Fruit fly (Drosophila melanogaster) whole organism, wandering third instar larva: ENCODE data around the gene CG6693.

ENCODE experiments used
- Abd-B ChIP-seq: fragments of >200 bp; optimal IDR thresholded peaks from 2 replicates; lab custom pipeline; 2017; ENCODE audit warnings: missing biosample characterization, missing genetic modification characterization
- CG32264 ChIP-seq: fragments of 200-800 bp; sonication (Bioruptor generic); optimal IDR thresholded peaks from 2 replicates; lab custom pipeline; 2016; ENCODE audit warnings: missing biosample characterization, missing genetic modification characterization
- CG9705 ChIP-seq: fragments of 200-800 bp; sonication (Bioruptor generic); optimal IDR thresholded peaks from 2 replicates; lab custom pipeline; 2018; ENCODE audit warnings: missing biosample characterization, mild to moderate bottlenecking, missing genetic modification characterization
- CrebA ChIP-seq: fragments of 200-800 bp; sonication (Bioruptor generic); optimal IDR thresholded peaks from 2 replicates; lab custom pipeline; 2016; ENCODE audit warnings: missing biosample characterization, mild to moderate bottlenecking, missing genetic modification characterization, borderline replicate concordance
- Dfd ChIP-seq: fragments of >200 bp; optimal IDR thresholded peaks from 2 replicates; lab custom pipeline; 2017; ENCODE audit warnings: missing biosample characterization, missing genetic modification characterization
- Dif ChIP-seq: fragments of 200-275, 200-300 bp; sonication (Bioruptor generic); optimal IDR thresholded peaks from 2 replicates; lab custom pipeline; 2018; ENCODE audit warnings: missing biosample characterization, missing genetic modification characterization; ENCODE audit not compliant: partially characterized antibody
- GATAd ChIP-seq: sonication (Bioruptor generic); optimal IDR thresholded peaks from 2 replicates; lab custom pipeline; 2016; ENCODE audit warnings: missing biosample characterization, missing genetic modification characterization
- HLH106 ChIP-seq: fragments of 200-800 bp; optimal IDR thresholded peaks from 3 replicates; lab custom pipeline; 2019; ENCODE audit warnings: missing biosample characterization, mild to moderate bottlenecking, missing genetic modification characterization, moderate library complexity
- Hnf4 ChIP-seq: fragments of 200-800 bp; sonication (Bioruptor generic); optimal IDR thresholded peaks from 2 replicates; lab custom pipeline; 2016; ENCODE audit warnings: missing biosample characterization, mild to moderate bottlenecking, missing genetic modification characterization
- Hr78 ChIP-seq: fragments of >200 bp; optimal IDR thresholded peaks from 2 replicates; lab custom pipeline; 2017; ENCODE audit warnings: missing biosample characterization, missing genetic modification characterization
- Hr83 ChIP-seq: fragments of 200-300 bp; sonication (Bioruptor generic); optimal IDR thresholded peaks from 2 replicates; lab custom pipeline; 2016; ENCODE audit warnings: missing biosample characterization, mild to moderate bottlenecking, missing genetic modification characterization, moderate library complexity; ENCODE audit not compliant: poor library complexity, severe bottlenecking
- Jra ChIP-seq: sonication (Bioruptor generic); optimal IDR thresholded peaks from 2 replicates; lab custom pipeline; 2016; ENCODE audit warnings: missing biosample characterization, missing genetic modification characterization
- Mio ChIP-seq: sonication (Bioruptor generic); optimal IDR thresholded peaks from 2 replicates; lab custom pipeline; 2016; ENCODE audit warnings: missing biosample characterization, missing genetic modification characterization
- Myc ChIP-seq: fragments of >200 bp; optimal IDR thresholded peaks from 2 replicates; lab custom pipeline; 2017
- N ChIP-seq: fragments of >200 bp; optimal IDR thresholded peaks from 2 replicates; lab custom pipeline; 2018; ENCODE audit warnings: missing biosample characterization, missing external identifiers, missing genetic modification characterization
- OdsH ChIP-seq: fragments of 200-800 bp; sonication (Bioruptor generic); optimal IDR thresholded peaks from 2 replicates; lab custom pipeline; 2016; ENCODE audit warnings: missing biosample characterization, mild to moderate bottlenecking, missing genetic modification characterization
- Rel ChIP-seq, 2 experiments: fragments of 200-800 bp; sonication (Bioruptor generic) in 1 of 2; optimal IDR thresholded peaks; 2 replicates in 1 of 2; 3 replicates in 1 of 2; lab custom pipeline; 2016 to 2019; ENCODE audit warnings: mild to moderate bottlenecking in 2 of 2, missing biosample characterization in 2 of 2, missing genetic modification characterization in 2 of 2, moderate library complexity in 1 of 2
- Sp1 ChIP-seq: fragments of 200-800 bp; sonication (Bioruptor generic); optimal IDR thresholded peaks from 3 replicates; lab custom pipeline; 2019; ENCODE audit warnings: missing biosample characterization, mild to moderate bottlenecking, missing genetic modification characterization, moderate library complexity
- Vsx2 ChIP-seq: fragments of 200-300, 225-300 bp; sonication (Bioruptor generic); optimal IDR thresholded peaks from 2 replicates; lab custom pipeline; 2018; ENCODE audit warnings: missing biosample characterization, missing genetic modification characterization; ENCODE audit not compliant: partially characterized antibody
- br ChIP-seq: fragments of 200-800 bp; sonication (Bioruptor generic); optimal IDR thresholded peaks from 2 replicates; lab custom pipeline; 2016; ENCODE audit warnings: missing biosample characterization, missing genetic modification characterization
- brk ChIP-seq: fragments of 200-800 bp; sonication (Bioruptor generic); optimal IDR thresholded peaks from 2 replicates; lab custom pipeline; 2016; ENCODE audit warnings: missing biosample characterization, mild to moderate bottlenecking, missing genetic modification characterization
- dl ChIP-seq, 2 experiments: fragments of 175-275, 200-275 bp in 1 of 2; fragments of 200-275 bp in 1 of 2; sonication (Bioruptor generic); optimal IDR thresholded peaks; lab custom pipeline; 2018; ENCODE audit warnings: mild to moderate bottlenecking in 2 of 2, missing biosample characterization in 2 of 2, missing genetic modification characterization in 2 of 2, moderate library complexity in 2 of 2; ENCODE audit not compliant: partially characterized antibody in 2 of 2, insufficient read depth in 1 of 2
- dmrt93B ChIP-seq: fragments of 200-800 bp; sonication (Bioruptor generic); optimal IDR thresholded peaks from 2 replicates; lab custom pipeline; 2018; ENCODE audit warnings: missing biosample characterization, mild to moderate bottlenecking, missing genetic modification characterization
- dsf ChIP-seq: sonication (Bioruptor generic); optimal IDR thresholded peaks from 2 replicates; lab custom pipeline; 2016; ENCODE audit warnings: missing biosample characterization, missing genetic modification characterization, borderline replicate concordance
- ey ChIP-seq: fragments of 200-800 bp; sonication (Bioruptor generic); optimal IDR thresholded peaks from 2 replicates; lab custom pipeline; 2016; ENCODE audit warnings: missing biosample characterization, missing genetic modification characterization
- foxo ChIP-seq, 2 experiments: fragments of 200-800 bp; sonication (Bioruptor generic); optimal IDR thresholded peaks; 2 replicates in 1 of 2; 3 replicates in 1 of 2; lab custom pipeline; 2016 to 2017; ENCODE audit warnings: missing biosample characterization in 2 of 2, missing genetic modification characterization in 2 of 2
- fru ChIP-seq: fragments of 200-800 bp; sonication (Bioruptor generic); optimal IDR thresholded peaks from 3 replicates; lab custom pipeline; 2016; ENCODE audit warnings: missing biosample characterization, mild to moderate bottlenecking, missing genetic modification characterization
- h ChIP-seq: fragments of 200-800 bp; sonication (Bioruptor generic); optimal IDR thresholded peaks from 3 replicates; lab custom pipeline; 2016; ENCODE audit warnings: missing biosample characterization, mild to moderate bottlenecking, missing genetic modification characterization
- jim ChIP-seq: fragments of 175-275, 200-325 bp; sonication (Bioruptor generic); optimal IDR thresholded peaks from 2 replicates; lab custom pipeline; 2016; ENCODE audit warnings: missing biosample characterization, mild to moderate bottlenecking, missing genetic modification characterization
- lola ChIP-seq: fragments of >200 bp; optimal IDR thresholded peaks from 2 replicates; lab custom pipeline; 2017; ENCODE audit warnings: missing biosample characterization, missing genetic modification characterization
- pan ChIP-seq: fragments of >200 bp; optimal IDR thresholded peaks from 2 replicates; lab custom pipeline; 2017
- psq ChIP-seq: fragments of 200-800 bp; sonication (Bioruptor generic); optimal IDR thresholded peaks from 3 replicates; lab custom pipeline; 2017; ENCODE audit warnings: missing biosample characterization, mild to moderate bottlenecking, missing genetic modification characterization, moderate library complexity
- rgr ChIP-seq: fragments of 200-800 bp; sonication (Bioruptor generic); optimal IDR thresholded peaks from 3 replicates; lab custom pipeline; 2016; ENCODE audit warnings: missing biosample characterization, mild to moderate bottlenecking, missing genetic modification characterization
- sage ChIP-seq: fragments of 200-800 bp; sonication (Bioruptor generic); optimal IDR thresholded peaks from 2 replicates; lab custom pipeline; 2016; ENCODE audit warnings: missing biosample characterization, mild to moderate bottlenecking, missing genetic modification characterization
- sv ChIP-seq: fragments of 200-800 bp; sonication (Bioruptor generic); optimal IDR thresholded peaks from 3 replicates; lab custom pipeline; 2016; ENCODE audit warnings: missing biosample characterization, missing genetic modification characterization
- tai ChIP-seq: sonication (Bioruptor generic); optimal IDR thresholded peaks from 2 replicates; lab custom pipeline; 2016; ENCODE audit warnings: missing biosample characterization, missing genetic modification characterization
- usp ChIP-seq: fragments of >200 bp; optimal IDR thresholded peaks from 2 replicates; lab custom pipeline; 2017; ENCODE audit warnings: missing biosample characterization, missing genetic modification characterization
- woc ChIP-seq: sonication (Bioruptor generic); optimal IDR thresholded peaks from 2 replicates; lab custom pipeline; 2016; ENCODE audit warnings: missing biosample characterization, mild to moderate bottlenecking, missing genetic modification characterization

Gene CG6693

DNA sequence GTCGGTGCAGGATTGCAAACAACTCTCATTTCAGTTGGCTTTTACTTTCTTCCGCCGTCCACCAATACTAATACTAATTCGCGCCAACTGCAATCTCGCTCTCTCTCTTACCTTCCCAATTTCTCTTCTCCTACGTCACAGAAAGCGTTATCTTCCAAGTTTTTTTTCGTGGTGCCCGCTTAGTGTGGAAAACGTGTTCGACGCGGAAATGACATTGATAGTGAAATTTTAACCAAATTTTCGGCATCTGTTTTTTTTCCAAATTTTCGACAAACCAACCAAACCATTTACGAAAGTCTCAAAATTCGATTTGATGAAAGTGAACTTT, 24.1 kb downstream of the CG6693 start, which contains the start of gene cu:
cu (plus strand) TSS at position 204 of the 328 bp plus-strand sequence.
- TF ChIP-seq Rel (GFP tag; optimal IDR thresholded peaks at IDR 0.05; lab: Kevin White, UChicago) (no peak), Rel (tag; optimal IDR thresholded peaks at IDR 0.05; lab: Kevin White, UChicago) (no peak), brk (GFP tag; lab: Kevin White, UChicago) (peak; percentile 60), Vsx2 (GFP tag; lab: Kevin White, UChicago) (peak; percentile 12), sv (GFP tag; lab: Kevin White, UChicago) (peak; percentile 32), woc (GFP tag; lab: Kevin White, UChicago) (no peak), Jra (GFP tag; lab: Kevin White, UChicago) (peak; percentile 86), Mio (GFP tag; lab: Kevin White, UChicago) (no peak), ey (no peak), Dif (peak; percentile 62), rgr (GFP tag; lab: Kevin White, UChicago) (no peak), tai (no peak), GATAd (no peak), dl (GFP tag; optimal IDR thresholded peaks at IDR 0.05; lab: Kevin White, UChicago; ENCODE audit: insufficient read depth in 1 of 2, partially characterized antibody in 2 of 2) (peak; percentile 76 to 82)
- TF ChIP-seq, all 38 proteins: peak for 6

DNA sequence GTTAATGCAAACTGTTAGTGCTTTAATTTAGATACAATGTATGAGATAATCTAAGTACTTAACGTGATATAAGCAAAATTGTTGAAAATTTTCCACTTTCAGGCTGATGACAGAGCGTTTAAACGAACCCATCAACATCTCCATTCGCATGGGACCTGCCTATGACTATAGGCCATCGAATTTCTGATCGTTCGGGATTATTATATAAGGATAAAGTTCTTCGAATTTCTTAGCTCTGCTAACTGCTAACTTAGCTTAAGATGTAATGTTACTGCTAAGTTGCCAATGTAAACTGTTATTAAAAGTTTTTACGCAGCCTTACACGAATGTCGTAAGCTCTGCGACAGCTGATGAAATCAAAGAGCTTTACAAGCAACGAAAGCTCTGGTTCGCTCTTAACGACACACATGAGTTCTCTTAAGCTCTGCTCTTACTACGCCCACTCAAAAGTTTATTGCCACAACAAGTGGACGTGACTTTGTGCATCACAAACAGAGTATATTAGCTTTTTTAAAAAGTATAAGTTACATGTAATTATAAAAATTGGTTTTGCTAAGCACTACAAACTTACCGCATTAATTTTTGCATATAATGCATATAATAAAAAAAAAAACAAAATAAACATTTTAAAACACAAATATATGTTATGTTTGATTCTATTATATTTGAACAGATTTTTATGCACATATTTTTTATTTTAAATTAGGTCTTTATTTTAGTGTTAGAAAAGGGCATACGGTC, 24.6 kb downstream of the CG6693 start:
- no peak for TF ChIP-seq Myc (lab: Kevin White, UChicago)
- TF ChIP-seq rgr (GFP tag; lab: Kevin White, UChicago) = peak; percentile 94
- TF ChIP-seq Dfd (GFP tag; lab: Kevin White, UChicago) = peak; percentile 99
- no peak for TF ChIP-seq Hr78 (GFP tag; lab: Kevin White, UChicago)
- peak; percentile 73 for TF ChIP-seq tai
- TF ChIP-seq usp = no peak
- TF ChIP-seq Dif = peak; percentile 4
- peak; percentile 90 for TF ChIP-seq ey
- TF ChIP-seq lola = no peak
- no peak for TF ChIP-seq Vsx2 (GFP tag; lab: Kevin White, UChicago)
- no peak for TF ChIP-seq Mio (GFP tag; lab: Kevin White, UChicago)
- TF ChIP-seq psq (GFP tag; lab: Kevin White, UChicago) = peak; percentile 98
- TF ChIP-seq Sp1 = peak; percentile 99
- peak in 1 of 2 experiments; percentile 96 for TF ChIP-seq foxo (GFP tag; optimal IDR thresholded peaks at IDR 0.05; lab: Kevin White, UChicago)
- peak; percentile 72 for TF ChIP-seq Hnf4 (GFP tag; lab: Kevin White, UChicago)
- peak; percentile 94 for TF ChIP-seq CG9705 (GFP tag; lab: Kevin White, UChicago)
- peak; percentile 72 for TF ChIP-seq sage (GFP tag; lab: Kevin White, UChicago)
- no peak for TF ChIP-seq Jra (GFP tag; lab: Kevin White, UChicago)
- TF ChIP-seq pan = no peak
- TF ChIP-seq Rel (GFP tag; optimal IDR thresholded peaks at IDR 0.05; lab: Kevin White, UChicago) = peak; percentile 73
- peak; percentile 65 for TF ChIP-seq Rel (tag; optimal IDR thresholded peaks at IDR 0.05; lab: Kevin White, UChicago)
- TF ChIP-seq CrebA (GFP tag; lab: Kevin White, UChicago) = no peak
- peak; percentile 95 for TF ChIP-seq HLH106 (tag; lab: Kevin White, UChicago)
- TF ChIP-seq jim (GFP tag; lab: Kevin White, UChicago) = no peak
- peak; percentile 95 for TF ChIP-seq h (GFP tag; lab: Kevin White, UChicago)
- peak; percentile 96 for TF ChIP-seq OdsH (GFP tag; lab: Kevin White, UChicago)
- TF ChIP-seq brk (GFP tag; lab: Kevin White, UChicago) = peak; percentile 88
- TF ChIP-seq N (GFP tag; lab: Kevin White, UChicago) = no peak
- TF ChIP-seq Hr83 (GFP tag; lab: Kevin White, UChicago) = no peak
- TF ChIP-seq sv (GFP tag; lab: Kevin White, UChicago) = peak; percentile 95
- TF ChIP-seq fru (GFP tag; lab: Kevin White, UChicago) = peak; percentile 96
- no peak for TF ChIP-seq Abd-B
- TF ChIP-seq dmrt93B (GFP tag; lab: Kevin White, UChicago) = peak; percentile 98
- peak; percentile 90 for TF ChIP-seq br (GFP tag; lab: Kevin White, UChicago)
- TF ChIP-seq GATAd = peak; percentile 64
- no peak for TF ChIP-seq CG32264 (GFP tag; lab: Kevin White, UChicago)
- no peak for TF ChIP-seq dl (GFP tag; optimal IDR thresholded peaks at IDR 0.05; lab: Kevin White, UChicago; ENCODE audit: insufficient read depth in 1 of 2, partially characterized antibody in 2 of 2)
- TF ChIP-seq woc (GFP tag; lab: Kevin White, UChicago) = peak; percentile 92
- peak; percentile 80 for TF ChIP-seq dsf (GFP tag; lab: Kevin White, UChicago)
